Worm (Caenorhabditis elegans): ENCODE results near the gene pps-1.

ce11 chrIV:10128446-10128845, 33.4 kb upstream of the pps-1 start:
- no peak for TF ChIP-seq lin-35 (GFP tag; optimal IDR thresholded peaks at IDR 0.05)
- no peak for TF ChIP-seq nhr-11 (tag; optimal IDR thresholded peaks at IDR 0.05)
- TF ChIP-seq fkh-10 (GFP tag; optimal IDR thresholded peaks at IDR 0.05), result no peak
- TF ChIP-seq lsy-2 (tag; optimal IDR thresholded peaks at IDR 0.05), result no peak
- no peak for TF ChIP-seq snpc-4 (tag; optimal IDR thresholded peaks at IDR 0.05)
- no peak for TF ChIP-seq mep-1 (tag; optimal IDR thresholded peaks at IDR 0.05)
- no peak for TF ChIP-seq ama-1 (optimal IDR thresholded peaks at IDR 0.05)
- no peak for TF ChIP-seq isw-1 (GFP tag; IDR thresholded peaks at IDR 0.05)
- no peak for TF ChIP-seq nhr-19 (GFP tag; conservative IDR thresholded peaks at IDR 0.05)
- no peak for TF ChIP-seq dpl-1 (GFP tag; optimal IDR thresholded peaks at IDR 0.05)
- no peak for TF ChIP-seq skn-1 (tag; optimal IDR thresholded peaks at IDR 0.05)
- no peak for TF ChIP-seq nhr-90 (tag; optimal IDR thresholded peaks at IDR 0.05; ENCODE audit: poor library complexity)
